Worm (Caenorhabditis elegans) whole organism, L3 larva: ENCODE data around the gene T19D12.9.

ENCODE experiments used
- R02D3.7 ChIP-seq: fragments of 150-350 bp; optimal IDR thresholded peaks from 2 replicates; lab custom pipeline; 2014; ENCODE audit warnings: missing biosample characterization, missing genetic modification characterization
- aly-2 ChIP-seq: fragments of 150-350 bp; optimal IDR thresholded peaks from 2 replicates; lab custom pipeline; 2014; ENCODE audit warnings: missing biosample characterization, missing genetic modification characterization
- ceh-82 ChIP-seq: fragments of 150-350 bp; optimal IDR thresholded peaks from 2 replicates; lab custom pipeline; 2014; ENCODE audit warnings: missing biosample characterization, missing genetic modification characterization
- ceh-9 ChIP-seq: sonication (generic microtip); optimal IDR thresholded peaks from 2 replicates; lab custom pipeline; 2018; ENCODE audit warnings: missing biosample characterization, missing genetic modification characterization
- elt-2 ChIP-seq: sonication (generic microtip); optimal IDR thresholded peaks from 2 replicates; lab custom pipeline; 2016; ENCODE audit warnings: missing genetic modification reagents, mild to moderate bottlenecking, missing genetic modification characterization, missing compliant biosample characterization
- fkh-10 ChIP-seq: sonication (generic microtip); optimal IDR thresholded peaks from 2 replicates; lab custom pipeline; 2017; ENCODE audit warnings: missing biosample characterization, missing genetic modification reagents, missing genetic modification characterization
- hmg-11 ChIP-seq: sonication (generic microtip); optimal IDR thresholded peaks from 2 replicates; lab custom pipeline; 2016; ENCODE audit warnings: missing genetic modification characterization, missing compliant biosample characterization
- lin-39 ChIP-seq: fragments of 150-350 bp; optimal IDR thresholded peaks from 2 replicates; lab custom pipeline; 2018; ENCODE audit warnings: missing biosample characterization, missing genetic modification reagents, missing genetic modification characterization
- nhr-237 ChIP-seq: fragments of 150-350 bp; optimal IDR thresholded peaks from 2 replicates; lab custom pipeline; 2014; ENCODE audit warnings: missing biosample characterization, missing genetic modification characterization
- nhr-67 ChIP-seq: fragments of 150-350 bp; optimal IDR thresholded peaks from 2 replicates; lab custom pipeline; 2014; ENCODE audit warnings: missing biosample characterization, missing genetic modification characterization
- pha-4 ChIP-seq: fragments of 150-350 bp; optimal IDR thresholded peaks from 2 replicates; lab custom pipeline; 2014; ENCODE audit warnings: missing biosample characterization, missing genetic modification reagents, missing genetic modification characterization
- zag-1 ChIP-seq: fragments of 150-350 bp; optimal IDR thresholded peaks from 2 replicates; lab custom pipeline; 2014; ENCODE audit warnings: missing biosample characterization, missing genetic modification characterization

DNA sequence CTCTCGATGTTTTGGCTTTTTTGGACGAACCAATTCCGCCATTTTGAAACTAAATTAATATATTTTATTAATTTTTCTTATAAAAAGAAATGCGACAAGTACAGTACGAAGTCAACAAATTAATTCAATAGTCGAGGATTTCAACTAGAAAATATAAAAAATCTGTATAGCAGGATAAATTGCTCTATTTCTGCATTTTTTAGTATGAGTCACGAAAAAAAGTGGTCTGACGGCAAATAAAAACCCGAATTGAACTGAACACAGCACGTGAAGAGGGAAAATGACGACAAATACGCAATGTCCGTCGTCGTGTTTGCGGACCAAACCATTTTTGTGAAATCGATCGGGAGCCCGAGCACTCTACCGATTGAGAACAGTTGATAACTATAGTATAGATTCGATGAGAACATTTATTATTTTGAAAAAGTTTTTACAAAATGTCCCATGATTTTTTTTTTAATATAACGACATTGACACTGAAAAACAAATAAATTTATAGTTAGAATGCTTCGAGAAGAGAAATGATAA lies 44.8 kb downstream of the T19D12.9 start, which contains the start of gene epg-5:
- no peak for TF ChIP-seq R02D3.7 (tag; lab: Kevin White, UChicago)
- TF ChIP-seq elt-2 (tag; lab: Kevin White, UChicago): peak; percentile 62
- no peak for TF ChIP-seq aly-2
- no peak for TF ChIP-seq ceh-9
- TF ChIP-seq zag-1 (tag; lab: Kevin White, UChicago): no peak
- no peak for TF ChIP-seq lin-39 (tag; lab: Kevin White, UChicago)
- TF ChIP-seq fkh-10 (GFP tag; lab: Kevin White, UChicago): no peak
- TF ChIP-seq hmg-11 (tag; lab: Kevin White, UChicago): peak; percentile 20
- TF ChIP-seq ceh-82 (tag; lab: Kevin White, UChicago): no peak
- TF ChIP-seq nhr-67: no peak
- TF ChIP-seq nhr-237: no peak
- TF ChIP-seq pha-4 (tag; lab: Kevin White, UChicago): peak; percentile 68
